Fruit fly (Drosophila melanogaster) whole organism: ENCODE measurements around the gene btl.

Experiments
- pan ChIP-seq: fragments of >200 bp; optimal IDR thresholded peaks from 2 replicates; lab custom pipeline; 2017
- psq ChIP-seq: fragments of >200 bp; optimal IDR thresholded peaks from 2 replicates; lab custom pipeline; 2017

dm6 chr3L:14055815-14056516 lies 19.6 kb upstream of the btl start:
- TF ChIP-seq psq (lab: Kevin White, UChicago) (no peak), pan (no peak)
